Fruit fly (Drosophila melanogaster) whole organism, embryonic: ENCODE measurements around the gene Glyat.
A peak's percentile ranks its signal among the peaks of the same experiment; 100 is the strongest.

Experiments used
- CG17829 ChIP-seq: fragments of 200-800 bp; optimal IDR thresholded peaks from 2 replicates; lab custom pipeline; 2019; ENCODE audit warnings: missing biosample characterization, mild to moderate bottlenecking, missing genetic modification characterization, moderate library complexity
- CG17912 ChIP-seq: fragments of 200-800 bp; sonication (Bioruptor generic); optimal IDR thresholded peaks from 2 replicates; lab custom pipeline; 2018; ENCODE audit warnings: missing biosample characterization, mild to moderate bottlenecking, missing genetic modification characterization
- CG1832 ChIP-seq: fragments of 200-800 bp; sonication (Bioruptor generic); optimal IDR thresholded peaks from 2 replicates; lab custom pipeline; 2017; ENCODE audit warnings: missing biosample characterization, mild to moderate bottlenecking, missing genetic modification characterization, inconsistent platforms
- CG32772 ChIP-seq: fragments of 200-800 bp; sonication (Bioruptor generic); IDR thresholded peaks from 2 replicates; pipeline ENCODE4 v1.3.6; 2022; ENCODE audit warnings: missing biosample characterization, missing genetic modification characterization
- CG4404 ChIP-seq: fragments of 200-800 bp; sonication (Bioruptor generic); IDR thresholded peaks from 2 replicates; pipeline ENCODE4 v1.3.6; 2022; ENCODE audit warnings: missing biosample characterization, missing genetic modification characterization
- Ets65A ChIP-seq: fragments of 200-800 bp; sonication (Bioruptor generic); peaks from one replicate; lab custom pipeline; 2016; ENCODE audit warnings: missing biosample characterization, missing genetic modification characterization
- Stat92E ChIP-seq, 3 experiments: fragments of >200 bp in 2 of 3; fragments of 200-800 bp in 1 of 3; sonication (Bioruptor generic) in 1 of 3; optimal IDR thresholded peaks; 2 replicates each; lab custom pipeline; 2017 to 2019; ENCODE audit warnings: missing biosample characterization in 3 of 3, missing genetic modification characterization in 3 of 3, mild to moderate bottlenecking in 1 of 3, moderate library complexity in 1 of 3
- cg ChIP-seq: fragments of 200-800 bp; sonication (Bioruptor generic); optimal IDR thresholded peaks from 3 replicates; lab custom pipeline; 2019; ENCODE audit warnings: missing biosample characterization, mild to moderate bottlenecking, missing genetic modification characterization, moderate library complexity
- chif ChIP-seq, 2 experiments: fragments of 200-800 bp; sonication (Bioruptor generic); optimal IDR thresholded peaks; 3 replicates each; lab custom pipeline; 2016; ENCODE audit warnings: missing biosample characterization in 2 of 2, missing genetic modification characterization in 2 of 2
- hkb ChIP-seq, 2 experiments: fragments of 200-800 bp in 1 of 2; fragments of >200 bp in 1 of 2; sonication (Bioruptor generic) in 1 of 2; IDR thresholded peaks in 1 of 2; optimal IDR thresholded peaks in 1 of 2; 2 replicates each; pipeline versions ENCODE4 v1.3.6 to Lab custom; 2017 to 2022; ENCODE audit warnings: missing biosample characterization in 1 of 2, missing genetic modification characterization in 1 of 2

- no peak for TF ChIP-seq chif (GFP tag; optimal IDR thresholded peaks at IDR 0.05; lab: Kevin White, UChicago)
- TF ChIP-seq CG17829 (tag; lab: Kevin White, UChicago) = peak; percentile 17
- TF ChIP-seq CG17912 = no peak
- no peak for TF ChIP-seq CG4404
- no peak for TF ChIP-seq CG32772 (GFP tag; lab: Robert Waterston, UW)
- TF ChIP-seq cg (GFP tag; lab: Kevin White, UChicago) = peak; percentile 97
- TF ChIP-seq CG1832 (GFP tag; lab: Kevin White, UChicago) = peak; percentile 97
- TF ChIP-seq Ets65A (GFP tag; lab: Kevin White, UChicago) = no peak
- no peak for TF ChIP-seq Stat92E (GFP tag; optimal IDR thresholded peaks at IDR 0.05; lab: Kevin White, UChicago)
- peak; percentile 59 for TF ChIP-seq hkb (optimal IDR thresholded peaks at IDR 0.05; lab: Kevin White, UChicago)
- TF ChIP-seq hkb (GFP tag; IDR thresholded peaks at IDR 0.05; lab: Robert Waterston, UW) = no peak
These were observed 20.3 kb upstream of the Glyat start, which contains the start of gene Cka for dm6 chr2L:8030693-8031210.
